Fruit fly (Drosophila melanogaster) whole organism, embryonic: ENCODE measurements around the gene Naa80.
A peak's percentile ranks its signal among the peaks of the same experiment; 100 is the strongest.

Source experiments
- Antp ChIP-seq: fragments of 200-800 bp; sonication (Bioruptor generic); optimal IDR thresholded peaks from 3 replicates; lab custom pipeline; 2016; ENCODE audit warnings: missing biosample characterization, missing genetic modification characterization
- Atf-2 ChIP-seq: fragments of 200-800 bp; sonication (Bioruptor generic); optimal IDR thresholded peaks from 2 replicates; lab custom pipeline; 2016; ENCODE audit warnings: missing biosample characterization, missing genetic modification characterization
- CG11456 ChIP-seq: fragments of 200-800 bp; sonication (Bioruptor generic); IDR thresholded peaks from 3 replicates; pipeline ENCODE4 v1.3.6; 2022; ENCODE audit warnings: missing biosample characterization, missing genetic modification characterization
- CG11696 ChIP-seq: fragments of 200-800 bp; sonication (Bioruptor generic); IDR thresholded peaks from 2 replicates; pipeline ENCODE4 v1.3.6; 2022; ENCODE audit warnings: missing biosample characterization, missing genetic modification characterization
- CG12236 ChIP-seq: fragments of 200-800 bp; sonication (Bioruptor generic); optimal IDR thresholded peaks from 2 replicates; lab custom pipeline; 2016; ENCODE audit warnings: missing biosample characterization, missing genetic modification characterization
- CG13624 ChIP-seq: fragments of 200-800 bp; sonication (Bioruptor generic); optimal IDR thresholded peaks from 2 replicates; lab custom pipeline; 2016; ENCODE audit warnings: missing biosample characterization, missing genetic modification characterization
- CG14667 ChIP-seq: fragments of 200-800 bp; sonication (Bioruptor generic); IDR thresholded peaks from 2 replicates; pipeline ENCODE4 v1.3.6; 2022; ENCODE audit warnings: missing biosample characterization, missing genetic modification characterization
- CG1647 ChIP-seq: fragments of 200-800 bp; sonication (Bioruptor generic); optimal IDR thresholded peaks from 3 replicates; lab custom pipeline; 2016; ENCODE audit warnings: missing biosample characterization, missing genetic modification characterization
- CG17361 ChIP-seq: fragments of 200-800 bp; sonication (Bioruptor generic); IDR thresholded peaks from 3 replicates; pipeline ENCODE4 v1.3.6; 2022; ENCODE audit warnings: missing biosample characterization, missing genetic modification characterization
- CG17568 ChIP-seq: fragments of 200-800 bp; sonication (Bioruptor generic); optimal IDR thresholded peaks from 2 replicates; lab custom pipeline; 2018; ENCODE audit warnings: missing biosample characterization, mild to moderate bottlenecking, missing genetic modification characterization, moderate library complexity
- CG17829 ChIP-seq: fragments of 200-800 bp; optimal IDR thresholded peaks from 2 replicates; lab custom pipeline; 2019; ENCODE audit warnings: missing biosample characterization, mild to moderate bottlenecking, missing genetic modification characterization, moderate library complexity
- CG2678 ChIP-seq: fragments of 200-800 bp; sonication (Bioruptor generic); optimal IDR thresholded peaks from 3 replicates; lab custom pipeline; 2019; ENCODE audit warnings: missing biosample characterization, mild to moderate bottlenecking, missing genetic modification characterization, moderate library complexity
- CG31224 ChIP-seq: fragments of 200-800 bp; sonication (Bioruptor generic); IDR thresholded peaks from 2 replicates; pipeline ENCODE4 v1.3.6; 2022; ENCODE audit warnings: missing biosample characterization, missing genetic modification characterization
- CG31388 ChIP-seq: fragments of 200-800 bp; sonication (Bioruptor generic); optimal IDR thresholded peaks from 2 replicates; lab custom pipeline; 2016; ENCODE audit warnings: missing biosample characterization, missing genetic modification characterization
- CG32532 ChIP-seq: fragments of 200-800 bp; sonication (Bioruptor generic); IDR thresholded peaks from 2 replicates; pipeline ENCODE4 v1.3.6; 2022; ENCODE audit warnings: missing biosample characterization, missing genetic modification characterization
- CG32772 ChIP-seq: fragments of 200-800 bp; sonication (Bioruptor generic); IDR thresholded peaks from 2 replicates; pipeline ENCODE4 v1.3.6; 2022; ENCODE audit warnings: missing biosample characterization, missing genetic modification characterization
- CG34376 ChIP-seq: fragments of 200-800 bp; sonication (Bioruptor generic); optimal IDR thresholded peaks from 2 replicates; lab custom pipeline; 2018; ENCODE audit warnings: missing biosample characterization, mild to moderate bottlenecking, missing genetic modification characterization
- CG6683 ChIP-seq: fragments of 200-800 bp; sonication (Bioruptor generic); optimal IDR thresholded peaks from 2 replicates; lab custom pipeline; 2017; ENCODE audit warnings: missing biosample characterization, mild to moderate bottlenecking, missing genetic modification characterization, missing genetic modification reagents
- CG6689 ChIP-seq: fragments of 200-800 bp; sonication (Bioruptor generic); IDR thresholded peaks from 2 replicates; pipeline ENCODE4 v1.3.6; 2022; ENCODE audit warnings: missing biosample characterization, missing genetic modification characterization
- CG7372 ChIP-seq: fragments of 200-800 bp; sonication (Bioruptor generic); IDR thresholded peaks from 2 replicates; pipeline ENCODE4 v1.3.6; 2022; ENCODE audit warnings: missing biosample characterization, missing genetic modification characterization
- CG8388 ChIP-seq: fragments of 200-800 bp; sonication (Bioruptor generic); optimal IDR thresholded peaks from 2 replicates; lab custom pipeline; 2019; ENCODE audit warnings: missing biosample characterization, mild to moderate bottlenecking, missing genetic modification characterization, moderate library complexity
- CG9609 ChIP-seq: fragments of 200-800 bp; sonication (Bioruptor generic); optimal IDR thresholded peaks from 3 replicates; lab custom pipeline; 2016; ENCODE audit warnings: missing biosample characterization, missing genetic modification characterization
- CG9817 ChIP-seq: fragments of 200-800 bp; sonication (Bioruptor generic); optimal IDR thresholded peaks from 2 replicates; lab custom pipeline; 2018; ENCODE audit warnings: missing biosample characterization, mild to moderate bottlenecking, missing genetic modification characterization, moderate library complexity
- D19A ChIP-seq: fragments of 200-800 bp; optimal IDR thresholded peaks from 3 replicates; lab custom pipeline; 2019; ENCODE audit warnings: missing biosample characterization, mild to moderate bottlenecking, missing genetic modification characterization, moderate library complexity
- Dfd ChIP-seq, 2 experiments: fragments of >200 bp; optimal IDR thresholded peaks; 2 replicates each; lab custom pipeline; 2017; ENCODE audit warnings: missing biosample characterization in 2 of 2, missing genetic modification characterization in 2 of 2
- Fer1 ChIP-seq: fragments of 200-800 bp; sonication (Bioruptor generic); optimal IDR thresholded peaks from 2 replicates; lab custom pipeline; 2017; ENCODE audit warnings: missing biosample characterization, mild to moderate bottlenecking, missing genetic modification characterization
- HLH54F ChIP-seq: fragments of 200-800 bp; sonication (Bioruptor generic); optimal IDR thresholded peaks from 3 replicates; lab custom pipeline; 2016; ENCODE audit warnings: missing biosample characterization, missing genetic modification characterization
- Mrtf ChIP-seq: fragments of 200-800 bp; sonication (Bioruptor generic); IDR thresholded peaks from 3 replicates; pipeline ENCODE4 v1.3.6; 2022; ENCODE audit warnings: missing biosample characterization, missing genetic modification characterization
- Ravus ChIP-seq: fragments of 200-800 bp; sonication (Bioruptor generic); IDR thresholded peaks from 2 replicates; pipeline ENCODE4 v1.3.6; 2022; ENCODE audit warnings: missing biosample characterization, missing genetic modification characterization
- dm ChIP-seq: fragments of 200-800 bp; sonication (Bioruptor generic); optimal IDR thresholded peaks from 3 replicates; lab custom pipeline; 2016; ENCODE audit warnings: missing biosample characterization, missing genetic modification characterization
- en ChIP-seq: fragments of 200-800 bp; sonication (Bioruptor generic); optimal IDR thresholded peaks from 2 replicates; lab custom pipeline; 2016; ENCODE audit warnings: missing biosample characterization, missing genetic modification characterization
- eyg ChIP-seq: fragments of 200-800 bp; sonication (Bioruptor generic); optimal IDR thresholded peaks from 3 replicates; lab custom pipeline; 2016; ENCODE audit warnings: missing biosample characterization, missing genetic modification characterization
- ftz-f1 ChIP-seq: fragments of 200-800 bp; sonication (Bioruptor generic); optimal IDR thresholded peaks from 2 replicates; lab custom pipeline; 2016; ENCODE audit warnings: missing biosample characterization, missing genetic modification characterization
- hth ChIP-seq: fragments of >200 bp; optimal IDR thresholded peaks from 2 replicates; lab custom pipeline; 2017; ENCODE audit warnings: inconsistent platforms
- jigr1 ChIP-seq: fragments of 200-800 bp; sonication (Bioruptor generic); IDR thresholded peaks from 3 replicates; pipeline ENCODE4 v1.3.6; 2022; ENCODE audit warnings: missing biosample characterization, missing genetic modification characterization
- kah ChIP-seq: fragments of 200-800 bp; sonication (Bioruptor generic); optimal IDR thresholded peaks from 2 replicates; lab custom pipeline; 2018; ENCODE audit warnings: missing biosample characterization, mild to moderate bottlenecking, missing genetic modification characterization
- mam ChIP-seq: fragments of 200-800 bp; sonication (Bioruptor generic); optimal IDR thresholded peaks from 3 replicates; lab custom pipeline; 2016; ENCODE audit warnings: missing biosample characterization, missing genetic modification characterization
- oc ChIP-seq: fragments of 200-800 bp; sonication (Bioruptor generic); optimal IDR thresholded peaks from 2 replicates; lab custom pipeline; 2018; ENCODE audit warnings: missing biosample characterization, mild to moderate bottlenecking, missing genetic modification characterization, moderate library complexity
- pfk ChIP-seq: fragments of 200-800 bp; sonication (Bioruptor generic); optimal IDR thresholded peaks from 2 replicates; lab custom pipeline; 2018; ENCODE audit warnings: missing biosample characterization, mild to moderate bottlenecking, missing genetic modification characterization, moderate library complexity
- pum ChIP-seq: fragments of 200-800 bp; sonication (Bioruptor generic); optimal IDR thresholded peaks from 2 replicates; lab custom pipeline; 2016; ENCODE audit warnings: missing biosample characterization, missing genetic modification characterization
- seq ChIP-seq: fragments of 200-800 bp; sonication (Bioruptor generic); IDR thresholded peaks from 2 replicates; pipeline ENCODE4 v1.3.6; 2022; ENCODE audit warnings: missing biosample characterization, missing genetic modification characterization
- slp2 ChIP-seq: fragments of 200-800 bp; sonication (Bioruptor generic); optimal IDR thresholded peaks from 2 replicates; lab custom pipeline; 2016; ENCODE audit warnings: missing biosample characterization, missing genetic modification characterization
- sr ChIP-seq: fragments of 200-800 bp; sonication (Bioruptor generic); IDR thresholded peaks from 3 replicates; pipeline ENCODE4 v1.3.6; 2022; ENCODE audit warnings: missing biosample characterization, missing genetic modification characterization
- tgo ChIP-seq: fragments of 200-800 bp; sonication (Bioruptor generic); IDR thresholded peaks from 3 replicates; pipeline ENCODE4 v1.3.6; 2022; ENCODE audit warnings: missing biosample characterization, missing genetic modification characterization
- tin ChIP-seq: fragments of 200-800 bp; sonication (Bioruptor generic); optimal IDR thresholded peaks from 3 replicates; lab custom pipeline; 2016; ENCODE audit warnings: missing biosample characterization, missing genetic modification characterization
- tio ChIP-seq: fragments of 200-800 bp; sonication (Bioruptor generic); optimal IDR thresholded peaks from 2 replicates; lab custom pipeline; 2017; ENCODE audit warnings: missing biosample characterization, missing genetic modification characterization, inconsistent platforms
- tna ChIP-seq: fragments of 200-800 bp; sonication (Bioruptor generic); IDR thresholded peaks from 2 replicates; pipeline ENCODE4 v1.3.6; 2022; ENCODE audit warnings: missing biosample characterization, missing genetic modification characterization; ENCODE audit not compliant: partially characterized antibody
- tup ChIP-seq: fragments of 200-800 bp; sonication (Bioruptor generic); optimal IDR thresholded peaks from 2 replicates; lab custom pipeline; 2016; ENCODE audit warnings: missing biosample characterization, mild to moderate bottlenecking, missing genetic modification characterization, moderate library complexity
- unpg ChIP-seq: fragments of 200-800 bp; sonication (Bioruptor generic); optimal IDR thresholded peaks from 3 replicates; lab custom pipeline; 2018; ENCODE audit warnings: missing biosample characterization, mild to moderate bottlenecking, missing genetic modification characterization, moderate library complexity
- yki ChIP-seq: fragments of >200 bp; optimal IDR thresholded peaks from 3 replicates; lab custom pipeline; 2018

Gene Naa80

DNA sequence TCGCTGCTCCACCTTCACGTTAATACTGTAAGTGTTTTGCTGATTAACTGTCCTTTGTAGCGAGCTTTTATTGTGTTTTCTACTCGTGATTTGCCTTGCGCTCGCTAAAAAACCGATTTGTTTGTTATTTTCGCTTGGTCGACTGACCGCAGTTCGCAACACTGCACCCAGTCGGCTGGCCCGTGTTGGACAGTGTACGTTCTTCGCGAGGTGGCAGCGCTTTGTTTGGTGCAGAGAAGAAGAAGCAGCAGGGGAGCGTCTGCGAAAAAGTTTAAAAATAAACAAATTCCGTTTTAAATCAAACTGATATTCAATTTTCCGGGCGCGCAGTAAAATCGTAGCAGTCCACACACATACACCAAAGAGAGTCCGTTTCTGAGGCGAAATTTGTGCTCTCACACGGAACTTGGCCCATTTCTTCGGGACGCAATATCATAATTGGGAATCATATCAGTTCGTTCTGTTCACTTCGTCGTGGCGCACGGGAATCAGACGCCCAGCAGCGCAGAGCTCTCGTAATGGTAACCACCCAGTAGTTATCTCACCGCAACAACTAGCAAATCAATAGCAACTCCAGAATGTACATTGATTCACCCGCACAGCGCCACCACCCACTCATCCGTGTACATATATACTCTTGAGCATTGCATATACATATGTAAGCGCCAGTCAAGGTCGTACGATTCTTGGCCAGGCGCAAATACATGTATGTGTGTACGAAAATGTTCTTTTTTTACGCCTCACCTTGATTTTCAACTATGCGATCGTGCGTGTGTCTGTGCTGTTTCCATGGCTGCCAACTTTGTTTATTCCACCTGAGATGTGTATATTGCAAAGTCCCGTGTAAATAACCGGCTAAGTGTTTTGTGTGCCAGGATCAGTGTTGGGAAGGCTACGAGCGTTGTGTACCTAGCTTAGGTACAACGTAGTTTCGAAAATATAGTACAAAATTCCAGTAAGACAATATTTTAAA, at the start of gene Naa80:
TSS of gene Naa80 (plus strand) at position 215 of the 973 bp plus-strand sequence.
- TF ChIP-seq CG9817 (tag; lab: Kevin White, UChicago) = peak; percentile 60
- TF ChIP-seq CG17829 = peak; percentile 58
- no peak for TF ChIP-seq CG31388 (GFP tag; lab: Kevin White, UChicago)
- TF ChIP-seq en (GFP tag; lab: Kevin White, UChicago) = no peak
- no peak for TF ChIP-seq tio (GFP tag; lab: Kevin White, UChicago)
- no peak for TF ChIP-seq pfk (GFP tag; lab: Kevin White, UChicago)
- TF ChIP-seq D19A = peak; percentile 25
- no peak for TF ChIP-seq CG6683
- TF ChIP-seq CG7372 = no peak
- TF ChIP-seq CG34376 (GFP tag; lab: Kevin White, UChicago) = peak; percentile 50
- peak; percentile 18; the same call in 1 of the 3 replicates for TF ChIP-seq tgo (GFP tag; lab: Robert Waterston, UW)
- no peak; the same call in 1 of the 2 replicates for TF ChIP-seq CG14667
- TF ChIP-seq tin (GFP tag; lab: Kevin White, UChicago) = peak; percentile 71
- TF ChIP-seq CG6689 (GFP tag; lab: Robert Waterston, UW) = no peak
- TF ChIP-seq slp2 (GFP tag; lab: Kevin White, UChicago) = peak; percentile 6
- peak; percentile 59 for TF ChIP-seq eyg (GFP tag; lab: Kevin White, UChicago)
- TF ChIP-seq CG2678 (tag; lab: Kevin White, UChicago) = no peak
- TF ChIP-seq seq (GFP tag; lab: Robert Waterston, UW) = 0 out of 2 replicates have a peak, but pooled peaks have one; percentile 33
- no peak for TF ChIP-seq Atf-2 (GFP tag; lab: Kevin White, UChicago)
- peak; percentile 24; the same call in 1 of the 2 replicates for TF ChIP-seq CG32772 (GFP tag; lab: Robert Waterston, UW)
- no peak for TF ChIP-seq CG11696 (GFP tag; lab: Robert Waterston, UW)
- TF ChIP-seq oc = no peak
- TF ChIP-seq CG11456 (GFP tag; lab: Robert Waterston, UW) = peak; percentile 80
- TF ChIP-seq CG1647 (GFP tag; lab: Kevin White, UChicago) = peak; percentile 73
- TF ChIP-seq Ravus (GFP tag; lab: Robert Waterston, UW) = no peak; the same call in 1 of the 2 replicates
- TF ChIP-seq CG13624 (GFP tag; lab: Kevin White, UChicago) = peak; percentile 88
- TF ChIP-seq HLH54F (GFP tag; lab: Kevin White, UChicago) = peak; percentile 83
- TF ChIP-seq sr (GFP tag; lab: Robert Waterston, UW) = no peak
- peak; percentile 37 for TF ChIP-seq unpg
- TF ChIP-seq CG12236 (GFP tag; lab: Kevin White, UChicago) = no peak
- TF ChIP-seq pum (GFP tag; lab: Kevin White, UChicago) = peak; percentile 78
- TF ChIP-seq CG8388 (GFP tag; lab: Kevin White, UChicago) = peak; percentile 23
- peak; percentile 58 for TF ChIP-seq tup (GFP tag; lab: Kevin White, UChicago)
- peak; percentile 78 for TF ChIP-seq CG9609 (GFP tag; lab: Kevin White, UChicago)
- TF ChIP-seq CG17361 = 0 out of 3 replicates have a peak, but pooled peaks have one; percentile 10
- peak; percentile 48; the same call in 1 of the 2 replicates for TF ChIP-seq tna (GFP tag; lab: Robert Waterston, UW)
- TF ChIP-seq kah (GFP tag; lab: Kevin White, UChicago) = peak; percentile 31
- TF ChIP-seq hth (lab: Kevin White, UChicago) = no peak
- TF ChIP-seq mam = peak; percentile 82
- TF ChIP-seq Mrtf (GFP tag; lab: Robert Waterston, UW) = no peak
- no peak for TF ChIP-seq yki (lab: Kevin White, UChicago)
- TF ChIP-seq CG17568 (GFP tag; lab: Kevin White, UChicago) = no peak
- no peak for TF ChIP-seq Dfd (GFP tag; optimal IDR thresholded peaks at IDR 0.05; lab: Kevin White, UChicago)
- peak; percentile 89 for TF ChIP-seq Antp
- TF ChIP-seq Fer1 (GFP tag; lab: Kevin White, UChicago) = peak; percentile 62
- TF ChIP-seq ftz-f1 = peak; percentile 88
- TF ChIP-seq jigr1 (GFP tag; lab: Robert Waterston, UW) = no peak
- peak; percentile 76 for TF ChIP-seq CG31224 (GFP tag; lab: Robert Waterston, UW)
- peak; percentile 67 for TF ChIP-seq dm (GFP tag; lab: Kevin White, UChicago)
- peak; percentile 61; the same call in 1 of the 2 replicates for TF ChIP-seq CG32532 (GFP tag; lab: Robert Waterston, UW)
